Fruit fly (Drosophila melanogaster): Measurements from ENCODE around the gene CG31248.

The CG31248 gene

DNA sequence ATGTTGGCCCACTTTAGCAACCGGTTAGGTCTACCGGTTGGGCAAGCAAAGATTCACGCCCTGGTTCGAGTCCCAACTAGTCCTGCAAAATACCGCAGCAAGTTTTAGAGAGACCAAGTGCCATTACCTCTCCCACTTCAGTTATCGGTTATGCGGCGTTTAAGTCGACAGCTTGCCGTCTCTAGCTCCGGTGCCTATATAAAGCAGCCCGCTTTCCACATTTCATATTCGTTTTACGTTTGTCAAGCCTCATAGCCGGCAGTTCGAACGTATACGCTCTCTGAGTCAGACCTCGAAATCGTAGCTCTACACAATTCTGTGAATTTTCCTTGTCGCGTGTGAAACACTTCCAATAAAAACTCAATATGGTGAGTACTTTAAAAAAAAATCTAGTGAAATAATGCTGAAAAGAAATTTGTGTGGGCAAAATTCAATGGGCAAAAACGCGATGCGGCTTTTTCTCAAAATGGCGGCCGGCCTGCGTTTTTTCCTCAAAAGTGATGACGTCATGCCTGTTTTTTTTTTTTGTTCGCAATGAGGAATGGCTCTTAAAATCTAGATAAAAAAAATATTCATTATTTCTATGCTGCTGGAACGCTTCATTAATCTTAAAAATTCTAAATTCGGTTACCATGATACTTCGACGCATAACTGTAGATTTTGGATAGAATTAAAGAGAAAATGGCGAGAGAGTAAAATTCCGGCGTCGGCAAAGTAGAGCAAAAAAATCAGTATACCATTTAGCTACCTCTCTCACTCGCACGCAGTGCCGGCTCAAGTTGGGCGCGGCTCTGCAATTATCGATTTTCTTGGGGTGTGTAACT is 42.5 kb upstream of the CG31248 start, which contains the start of gene alphaTub84B (continued):
- peak; percentile 6 for TF ChIP-seq Six4 (GFP tag; optimal IDR thresholded peaks at IDR 0.05)
- TF ChIP-seq nerfin-1 (tag; optimal IDR thresholded peaks at IDR 0.05) = peak; percentile 90
- TF ChIP-seq br (optimal IDR thresholded peaks at IDR 0.05) = no peak
- TF ChIP-seq Jarid2 (GFP tag; optimal IDR thresholded peaks at IDR 0.05) = peak; percentile 89
- no peak for TF ChIP-seq jigr1 (GFP tag; IDR thresholded peaks at IDR 0.05)
- TF ChIP-seq CG17802 (tag; optimal IDR thresholded peaks at IDR 0.05) = peak; percentile 43
- TF ChIP-seq CG6813 (GFP tag; optimal IDR thresholded peaks at IDR 0.05) = peak; percentile 47
- peak; percentile 43 for TF ChIP-seq unpg (GFP tag; optimal IDR thresholded peaks at IDR 0.05)
- peak; percentile 21 for TF ChIP-seq CG2202 (tag; optimal IDR thresholded peaks at IDR 0.05)
- peak; percentile 75 for TF ChIP-seq CG15269 (tag; optimal IDR thresholded peaks at IDR 0.05)

dm6 chr3R:7087201-7087505 is 42.0 kb upstream of the CG31248 start:
- TF ChIP-seq Ets65A (GFP tag) (peak; percentile 57), MESR4 (GFP tag; optimal IDR thresholded peaks at IDR 0.05) (no peak), Nf-YB (GFP tag; optimal IDR thresholded peaks at IDR 0.05) (no peak), HLHmδ (GFP tag; optimal IDR thresholded peaks at IDR 0.05) (no peak), Nf-YA (GFP tag; IDR thresholded peaks at IDR 0.05) (no peak), CG1647 (GFP tag; optimal IDR thresholded peaks at IDR 0.05) (no peak), CG31441 (GFP tag; IDR thresholded peaks at IDR 0.05) (no peak), HLH54F (GFP tag; optimal IDR thresholded peaks at IDR 0.05) (no peak), croc (GFP tag; conservative IDR thresholded peaks at IDR 0.05) (no peak), dimm (GFP tag; IDR thresholded peaks at IDR 0.05) (no peak), Doc3 (GFP tag; IDR thresholded peaks at IDR 0.05; ENCODE audit: partially characterized antibody) (no peak), mld (GFP tag; IDR thresholded peaks at IDR 0.05; ENCODE audit: partially characterized antibody) (0 out of 3 replicates have a peak, but pooled peaks have one; percentile 27), CG7786 (GFP tag; optimal IDR thresholded peaks at IDR 0.05) (no peak), ci (GFP tag; IDR thresholded peaks at IDR 0.05) (0 out of 3 replicates have a peak, but pooled peaks have one; percentile 26), Med (GFP tag) (peak; percentile 59), Dbx (GFP tag; IDR thresholded peaks at IDR 0.05) (no peak), CG15479 (GFP tag; optimal IDR thresholded peaks at IDR 0.05) (no peak), CG4328 (GFP tag; optimal IDR thresholded peaks at IDR 0.05) (no peak), CG32532 (GFP tag; IDR thresholded peaks at IDR 0.05) (no peak), CG6791 (GFP tag; IDR thresholded peaks at IDR 0.05; ENCODE audit: partially characterized antibody) (no peak), CG7839 (tag; optimal IDR thresholded peaks at IDR 0.05) (no peak), Xbp1 (GFP tag; optimal IDR thresholded peaks at IDR 0.05) (no peak), CG18011 (GFP tag; optimal IDR thresholded peaks at IDR 0.05) (no peak), sna (GFP tag; IDR thresholded peaks at IDR 0.05; ENCODE audit: partially characterized antibody) (no peak), fd3F (GFP tag; optimal IDR thresholded peaks at IDR 0.05) (no peak), CG17568 (GFP tag; optimal IDR thresholded peaks at IDR 0.05) (no peak), prd (optimal IDR thresholded peaks at IDR 0.05) (no peak), prd (GFP tag; IDR thresholded peaks at IDR 0.05) (no peak), Gug (GFP tag; IDR thresholded peaks at IDR 0.05) (no peak), odd (GFP tag; optimal IDR thresholded peaks at IDR 0.05) (no peak), crc (GFP tag; optimal IDR thresholded peaks at IDR 0.05) (no peak), CG11085 (GFP tag; IDR thresholded peaks at IDR 0.05) (no peak), tll (GFP tag; optimal IDR thresholded peaks at IDR 0.05) (no peak), CG17912 (GFP tag; optimal IDR thresholded peaks at IDR 0.05) (peak; percentile 33), CG13424 (tag; optimal IDR thresholded peaks at IDR 0.05) (no peak), gsb (GFP tag; IDR thresholded peaks at IDR 0.05) (no peak), CG10274 (GFP tag; optimal IDR thresholded peaks at IDR 0.05) (no peak), shn (GFP tag; optimal IDR thresholded peaks at IDR 0.05) (no peak), CG13894 (tag; optimal IDR thresholded peaks at IDR 0.05) (no peak)

Measured in whole organism, embryonic.